Fruit fly (Drosophila melanogaster) whole organism, prepupa: Measurements from ENCODE around the gene CG14545.

Experiments
- Blimp-1 ChIP-seq: fragments of 200-800 bp; sonication (Bioruptor generic); optimal IDR thresholded peaks from 3 replicates; lab custom pipeline; 2017; ENCODE audit warnings: missing biosample characterization, missing genetic modification characterization, mild to moderate bottlenecking, moderate library complexity, missing genetic modification reagents
- CG15336 ChIP-seq: fragments of 200-800 bp; sonication (Bioruptor generic); IDR thresholded peaks from 2 replicates; pipeline ENCODE4 v1.3.6; 2022; ENCODE audit warnings: missing biosample characterization, missing genetic modification characterization
- CG1621 ChIP-seq: fragments of 200-800 bp; sonication (Bioruptor generic); optimal IDR thresholded peaks from 3 replicates; lab custom pipeline; 2018; ENCODE audit warnings: missing biosample characterization, mild to moderate bottlenecking, missing genetic modification characterization
- CG34406 ChIP-seq: fragments of 200-800 bp; sonication (Bioruptor generic); optimal IDR thresholded peaks from 3 replicates; lab custom pipeline; 2016; ENCODE audit warnings: missing biosample characterization, missing genetic modification characterization
- Eip78C ChIP-seq: fragments of 200-800 bp; sonication (Bioruptor generic); peaks from one replicate; lab custom pipeline; 2016; ENCODE audit warnings: missing biosample characterization, missing genetic modification characterization
- acj6 ChIP-seq: fragments of 200-800 bp; sonication (Bioruptor generic); optimal IDR thresholded peaks from 3 replicates; lab custom pipeline; 2016; ENCODE audit warnings: missing biosample characterization, missing genetic modification characterization
- esn ChIP-seq: fragments of 200-800 bp; sonication (Bioruptor generic); optimal IDR thresholded peaks from 2 replicates; lab custom pipeline; 2016; ENCODE audit warnings: missing biosample characterization, mild to moderate bottlenecking, missing genetic modification characterization, moderate library complexity
- fd59A ChIP-seq: fragments of 200-800 bp; sonication (Bioruptor generic); optimal IDR thresholded peaks from 2 replicates; lab custom pipeline; 2017; ENCODE audit warnings: missing biosample characterization, mild to moderate bottlenecking, missing genetic modification characterization, missing genetic modification reagents
- pdm3 ChIP-seq: fragments of 200-800 bp; sonication (Bioruptor generic); optimal IDR thresholded peaks from 3 replicates; lab custom pipeline; 2016; ENCODE audit warnings: missing biosample characterization, missing genetic modification characterization

dm6 chr3R:25883877-25884276 lies 32.8 kb upstream of the CG14545 start:
- TF ChIP-seq Eip78C (GFP tag; lab: Kevin White, UChicago) (no peak), CG34406 (GFP tag; lab: Kevin White, UChicago) (no peak), esn (no peak), fd59A (GFP tag; lab: Kevin White, UChicago) (no peak), Blimp-1 (GFP tag; lab: Kevin White, UChicago) (no peak), CG1621 (tag; lab: Kevin White, UChicago) (no peak), CG15336 (GFP tag; lab: Robert Waterston, UW) (no peak), acj6 (no peak), pdm3 (no peak)
